Worm (Caenorhabditis elegans) whole organism, late embryonic: ENCODE measurements around the gene pals-25.

Experiments used
- C38D4.7 ChIP-seq: fragments of 200-800 bp; sonication (Bioruptor generic); optimal IDR thresholded peaks from 2 replicates; lab custom pipeline; 2018; ENCODE audit warnings: mild to moderate bottlenecking, missing genetic modification characterization, moderate library complexity, missing compliant biosample characterization
- T23F11.4 ChIP-seq: fragments of 200-800 bp; sonication (Bioruptor generic); optimal IDR thresholded peaks from 2 replicates; lab custom pipeline; 2018; ENCODE audit warnings: mild to moderate bottlenecking, missing genetic modification characterization, missing compliant biosample characterization
- ama-1 ChIP-seq: fragments of 150-350 bp; optimal IDR thresholded peaks from 2 replicates; lab custom pipeline; 2014
- ceh-18 ChIP-seq: sonication (generic microtip); optimal IDR thresholded peaks from 2 replicates; lab custom pipeline; 2016; ENCODE audit warnings: missing genetic modification characterization, missing compliant biosample characterization
- ceh-19 ChIP-seq: fragments of 200-800 bp; sonication (Bioruptor generic); optimal IDR thresholded peaks from 2 replicates; lab custom pipeline; 2018; ENCODE audit warnings: mild to moderate bottlenecking, missing genetic modification characterization, missing compliant biosample characterization
- ceh-24 ChIP-seq: sonication (generic microtip); optimal IDR thresholded peaks from 2 replicates; lab custom pipeline; 2016; ENCODE audit warnings: mild to moderate bottlenecking, missing genetic modification characterization, missing compliant biosample characterization
- ceh-31 ChIP-seq: sonication (generic microtip); optimal IDR thresholded peaks from 2 replicates; lab custom pipeline; 2016; ENCODE audit warnings: missing genetic modification characterization, missing compliant biosample characterization
- ceh-48 ChIP-seq: sonication (generic microtip); optimal IDR thresholded peaks from 2 replicates; lab custom pipeline; 2016; ENCODE audit warnings: missing genetic modification characterization, inconsistent platforms, missing compliant biosample characterization
- che-1 ChIP-seq: sonication (generic microtip); optimal IDR thresholded peaks from 2 replicates; lab custom pipeline; 2016; ENCODE audit warnings: mild to moderate bottlenecking, missing genetic modification characterization, missing compliant biosample characterization
- dmd-4 ChIP-seq: sonication (generic microtip); optimal IDR thresholded peaks from 2 replicates; lab custom pipeline; 2016; ENCODE audit warnings: borderline replicate concordance, missing genetic modification characterization, missing compliant biosample characterization
- dve-1 ChIP-seq: sonication (generic microtip); optimal IDR thresholded peaks from 2 replicates; lab custom pipeline; 2017; ENCODE audit warnings: antibody characterized with exemption, mild to moderate bottlenecking, missing genetic modification characterization, missing compliant biosample characterization
- elt-4 ChIP-seq: sonication (generic microtip); optimal IDR thresholded peaks from 2 replicates; lab custom pipeline; 2016; ENCODE audit warnings: missing genetic modification characterization, missing compliant biosample characterization
- ets-4 ChIP-seq: sonication (generic microtip); optimal IDR thresholded peaks from 2 replicates; lab custom pipeline; 2016; ENCODE audit warnings: missing genetic modification characterization, missing compliant biosample characterization
- eyg-1 ChIP-seq: sonication (generic microtip); optimal IDR thresholded peaks from 2 replicates; lab custom pipeline; 2016; ENCODE audit warnings: missing genotype, missing genetic modification characterization, missing compliant biosample characterization
- hlh-30 ChIP-seq: sonication (generic microtip); optimal IDR thresholded peaks from 2 replicates; lab custom pipeline; 2017; ENCODE audit warnings: antibody characterized with exemption, missing genetic modification characterization, missing compliant biosample characterization; ENCODE audit not compliant: insufficient read depth
- hlh-8 ChIP-seq: sonication (generic microtip); optimal IDR thresholded peaks from 2 replicates; lab custom pipeline; 2016; ENCODE audit warnings: missing genotype, missing genetic modification characterization, missing compliant biosample characterization
- lim-6 ChIP-seq: sonication (generic microtip); optimal IDR thresholded peaks from 2 replicates; lab custom pipeline; 2016; ENCODE audit warnings: missing genetic modification characterization, missing compliant biosample characterization
- mec-3 ChIP-seq: sonication (generic microtip); optimal IDR thresholded peaks from 2 replicates; lab custom pipeline; 2016; ENCODE audit warnings: borderline replicate concordance, missing genetic modification characterization, missing compliant biosample characterization
- nfya-1 ChIP-seq: sonication (generic microtip); optimal IDR thresholded peaks from 2 replicates; lab custom pipeline; 2017; ENCODE audit warnings: missing genetic modification characterization, mild to moderate bottlenecking, missing compliant biosample characterization, antibody characterized with exemption, moderate library complexity
- nhr-11 ChIP-seq: fragments of 150-350 bp; optimal IDR thresholded peaks from 2 replicates; lab custom pipeline; 2014; ENCODE audit warnings: missing biosample characterization, missing genetic modification characterization
- odd-2 ChIP-seq: sonication (generic microtip); optimal IDR thresholded peaks from 2 replicates; lab custom pipeline; 2017; ENCODE audit warnings: antibody characterized with exemption, mild to moderate bottlenecking, missing genetic modification characterization, missing compliant biosample characterization
- pag-3 ChIP-seq: sonication (generic microtip); optimal IDR thresholded peaks from 2 replicates; lab custom pipeline; 2016; ENCODE audit warnings: missing compliant biosample characterization, missing genetic modification characterization, borderline replicate concordance
- pax-1 ChIP-seq: fragments of 150-350 bp; optimal IDR thresholded peaks from 2 replicates; lab custom pipeline; 2014; ENCODE audit warnings: missing biosample characterization, missing genetic modification characterization
- pha-2 ChIP-seq: sonication (generic microtip); optimal IDR thresholded peaks from 2 replicates; lab custom pipeline; 2017; ENCODE audit warnings: mild to moderate bottlenecking, missing genetic modification characterization, missing compliant biosample characterization
- pha-4 ChIP-seq: fragments of 150-350 bp; optimal IDR thresholded peaks from 2 replicates; lab custom pipeline; 2018; ENCODE audit warnings: missing biosample characterization, missing genetic modification reagents, missing genetic modification characterization
- pqm-1 ChIP-seq: sonication (generic microtip); optimal IDR thresholded peaks from 2 replicates; lab custom pipeline; 2016; ENCODE audit warnings: missing genetic modification characterization, missing compliant biosample characterization
- pros-1 ChIP-seq: fragments of 150-350 bp; optimal IDR thresholded peaks from 2 replicates; lab custom pipeline; 2014; ENCODE audit warnings: missing biosample characterization, missing genetic modification reagents, missing genetic modification characterization
- sox-2 ChIP-seq: fragments of 200-800 bp; sonication (Bioruptor generic); IDR thresholded peaks from 2 replicates; pipeline ENCODE4 v1.3.6; 2022; ENCODE audit warnings: missing genetic modification reagents, missing genetic modification characterization, missing compliant biosample characterization
- tbx-7 ChIP-seq: sonication (generic microtip); optimal IDR thresholded peaks from 2 replicates; lab custom pipeline; 2016; ENCODE audit warnings: missing genotype, missing genetic modification characterization, missing compliant biosample characterization
- ttx-3 ChIP-seq: sonication (generic microtip); optimal IDR thresholded peaks from 2 replicates; lab custom pipeline; 2016; ENCODE audit warnings: missing genetic modification reagents, missing genetic modification characterization, missing compliant biosample characterization
- unc-3 ChIP-seq, 2 experiments: fragments of 200-800 bp in 1 of 2; sonication (Bioruptor generic) in 1 of 2; sonication (generic microtip) in 1 of 2; conservative IDR thresholded peaks in 1 of 2; optimal IDR thresholded peaks in 1 of 2; 2 replicates each; pipeline versions ENCODE4 v1.3.6 to Lab custom; 2016 to 2022; ENCODE audit warnings: missing compliant biosample characterization in 2 of 2, missing genetic modification characterization in 2 of 2, missing genetic modification reagents in 1 of 2
- unc-42 ChIP-seq: sonication (generic microtip); optimal IDR thresholded peaks from 2 replicates; lab custom pipeline; 2016; ENCODE audit warnings: missing genotype, missing genetic modification characterization, missing compliant biosample characterization
- unc-55 ChIP-seq: sonication (generic microtip); optimal IDR thresholded peaks from 2 replicates; lab custom pipeline; 2017; ENCODE audit warnings: missing biosample characterization, missing genetic modification reagents, missing genetic modification characterization
- unc-86 ChIP-seq: sonication (generic microtip); optimal IDR thresholded peaks from 2 replicates; lab custom pipeline; 2016; ENCODE audit warnings: missing genetic modification characterization, missing compliant biosample characterization

Gene pals-25

ce11 chrIII:134194-134593 lies at the start of gene pals-25:
Gene pals-25 (plus strand): TSS chrIII:134494.
- TF ChIP-seq hlh-8 = no peak
- TF ChIP-seq nhr-11 = no peak
- TF ChIP-seq ceh-19 = no peak
- no peak for TF ChIP-seq elt-4
- no peak for TF ChIP-seq unc-3 (GFP tag; conservative IDR thresholded peaks at IDR 0.05; lab: Robert Waterston, UW)
- TF ChIP-seq unc-3 (tag; optimal IDR thresholded peaks at IDR 0.05; lab: Kevin White, UChicago) = no peak
- no peak for TF ChIP-seq mec-3 (tag; lab: Kevin White, UChicago)
- TF ChIP-seq eyg-1 (tag; lab: Kevin White, UChicago) = no peak
- no peak for TF ChIP-seq pros-1 (tag; lab: Kevin White, UChicago)
- TF ChIP-seq sox-2 (GFP tag; lab: Robert Waterston, UW) = no peak
- no peak for TF ChIP-seq pqm-1 (tag; lab: Kevin White, UChicago)
- no peak for TF ChIP-seq pha-2 (tag; lab: Kevin White, UChicago)
- no peak for TF ChIP-seq C38D4.7 (GFP tag; lab: Kevin White, UChicago)
- no peak for TF ChIP-seq tbx-7 (tag; lab: Kevin White, UChicago)
- no peak for TF ChIP-seq ceh-48 (tag; lab: Kevin White, UChicago)
- no peak for TF ChIP-seq odd-2 (tag; lab: Kevin White, UChicago)
- TF ChIP-seq, all 69 proteins: peak for 0

ce11 chrIII:86316-86715 lies 48.0 kb upstream of the pals-25 start, which contains the start of gene attf-3:
Gene attf-3 (minus strand): TSS chrIII:86384.
- TF ChIP-seq pax-1 (tag; lab: Kevin White, UChicago) (peak; percentile 43), ceh-31 (tag; lab: Kevin White, UChicago) (peak; percentile 4), nfya-1 (tag; lab: Kevin White, UChicago) (peak; percentile 47), hlh-30 (tag; lab: Kevin White, UChicago) (peak; percentile 73), unc-42 (tag; lab: Kevin White, UChicago) (peak; percentile 59), unc-55 (peak; percentile 45), ama-1 (lab: Kevin White, UChicago) (no peak), ceh-24 (no peak), dve-1 (peak; percentile 38)

ce11 chrIII:87183-87582 lies 47.1 kb upstream of the pals-25 start, which contains the start of the genes F54C4.4 and mrpl-40:
Gene F54C4.4 (minus strand): TSS chrIII:87381.
Gene mrpl-40 (plus strand): TSS chrIII:87559.
- TF ChIP-seq ttx-3 (tag; lab: Kevin White, UChicago) (no peak), ceh-18 (tag; lab: Kevin White, UChicago) (no peak), lim-6 (tag; lab: Kevin White, UChicago) (no peak), pros-1 (tag; lab: Kevin White, UChicago) (no peak), ceh-48 (tag; lab: Kevin White, UChicago) (peak; percentile 82), mec-3 (tag; lab: Kevin White, UChicago) (no peak), pag-3 (tag; lab: Kevin White, UChicago) (no peak), dmd-4 (tag; lab: Kevin White, UChicago) (no peak), nfya-1 (tag; lab: Kevin White, UChicago) (peak; percentile 55), ceh-31 (tag; lab: Kevin White, UChicago) (peak; percentile 41), odd-2 (tag; lab: Kevin White, UChicago) (no peak), elt-4 (no peak), unc-42 (tag; lab: Kevin White, UChicago) (peak; percentile 66), pha-4 (tag; lab: Kevin White, UChicago) (no peak)

ce11 chrIII:89155-89554 lies 45.1 kb upstream of the pals-25 start:
- TF ChIP-seq unc-3 (GFP tag; conservative IDR thresholded peaks at IDR 0.05; lab: Robert Waterston, UW) = no peak
- no peak for TF ChIP-seq unc-3 (tag; optimal IDR thresholded peaks at IDR 0.05; lab: Kevin White, UChicago)
- TF ChIP-seq ama-1 (lab: Kevin White, UChicago) = peak; percentile 54
- no peak for TF ChIP-seq ceh-18 (tag; lab: Kevin White, UChicago)
- peak; percentile 16 for TF ChIP-seq nfya-1 (tag; lab: Kevin White, UChicago)
- TF ChIP-seq pax-1 (tag; lab: Kevin White, UChicago) = no peak
- TF ChIP-seq che-1 = peak; percentile 25
- TF ChIP-seq unc-86 (tag; lab: Kevin White, UChicago) = no peak
- no peak for TF ChIP-seq dve-1
- no peak for TF ChIP-seq T23F11.4 (GFP tag; lab: Kevin White, UChicago)
- TF ChIP-seq ets-4 (tag; lab: Kevin White, UChicago) = no peak
